Worm (Caenorhabditis elegans): ENCODE data around the gene haf-8.

DNA sequence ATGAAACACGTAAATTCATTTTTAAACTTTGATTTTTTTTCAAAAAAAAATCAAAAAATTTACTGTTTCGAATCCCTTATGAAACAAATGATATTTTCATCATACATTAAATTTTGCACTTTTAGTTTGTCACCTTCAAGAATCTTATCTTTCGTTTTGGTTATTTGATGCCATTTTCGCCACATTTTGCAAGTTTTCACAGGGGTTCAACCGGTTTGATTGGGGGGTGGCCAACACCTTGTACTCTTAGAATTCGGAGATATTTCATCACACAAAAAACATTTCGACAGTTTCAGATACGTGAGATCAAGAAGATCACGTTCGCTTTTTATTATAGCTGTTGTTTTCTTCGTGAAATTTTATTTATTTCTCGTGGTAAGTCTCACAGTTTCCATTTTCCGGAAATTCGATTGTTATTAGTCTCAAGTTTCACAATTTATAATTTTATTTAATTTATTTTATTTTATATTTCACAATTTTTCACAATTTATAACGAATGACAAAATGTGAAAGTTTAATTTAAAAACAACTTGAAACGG is 22.6 kb downstream of the haf-8 start, which contains the start of gene Y57G11C.31:
- TF ChIP-seq sea-1 (GFP tag; conservative IDR thresholded peaks at IDR 0.05) = no peak
- TF ChIP-seq scrt-1 (GFP tag; IDR thresholded peaks at IDR 0.05) = no peak
- no peak for TF ChIP-seq tbx-11 (GFP tag; IDR thresholded peaks at IDR 0.05)
- TF ChIP-seq hnd-1 (tag; optimal IDR thresholded peaks at IDR 0.05) = no peak
- no peak for TF ChIP-seq tra-4 (tag; optimal IDR thresholded peaks at IDR 0.05)
- TF ChIP-seq flt-1 (GFP tag; IDR thresholded peaks at IDR 0.05) = no peak
- no peak for TF ChIP-seq aly-1 (tag; optimal IDR thresholded peaks at IDR 0.05)
- TF ChIP-seq pes-1 (GFP tag; IDR thresholded peaks at IDR 0.05) = no peak
